Worm (Caenorhabditis elegans) whole organism, late embryonic: Measurements from ENCODE around the gene apc-2.

Experiments
- ama-1 ChIP-seq: fragments of 150-350 bp; optimal IDR thresholded peaks from 2 replicates; lab custom pipeline; 2014
- ceh-31 ChIP-seq: sonication (generic microtip); optimal IDR thresholded peaks from 2 replicates; lab custom pipeline; 2016; ENCODE audit warnings: missing genetic modification characterization, missing compliant biosample characterization
- ceh-9 ChIP-seq: sonication (generic microtip); optimal IDR thresholded peaks from 2 replicates; lab custom pipeline; 2016; ENCODE audit warnings: mild to moderate bottlenecking, missing genetic modification characterization, inconsistent platforms, missing compliant biosample characterization
- ets-4 ChIP-seq: sonication (generic microtip); optimal IDR thresholded peaks from 2 replicates; lab custom pipeline; 2016; ENCODE audit warnings: missing genetic modification characterization, missing compliant biosample characterization
- fkh-10 ChIP-seq: fragments of 150-350 bp; optimal IDR thresholded peaks from 2 replicates; lab custom pipeline; 2014; ENCODE audit warnings: missing biosample characterization, missing genetic modification reagents, missing genetic modification characterization
- hlh-6 ChIP-seq: sonication (generic microtip); optimal IDR thresholded peaks from 2 replicates; lab custom pipeline; 2016; ENCODE audit warnings: missing genotype, missing genetic modification characterization, missing compliant biosample characterization
- lin-11 ChIP-seq: fragments of 200-800 bp; sonication (Bioruptor generic); optimal IDR thresholded peaks from 2 replicates; lab custom pipeline; 2018; ENCODE audit warnings: mild to moderate bottlenecking, missing genetic modification characterization, missing compliant biosample characterization
- nfya-1 ChIP-seq: sonication (generic microtip); optimal IDR thresholded peaks from 2 replicates; lab custom pipeline; 2017; ENCODE audit warnings: missing genetic modification characterization, mild to moderate bottlenecking, missing compliant biosample characterization, antibody characterized with exemption, moderate library complexity
- pha-4 ChIP-seq: fragments of 150-350 bp; optimal IDR thresholded peaks from 2 replicates; lab custom pipeline; 2018; ENCODE audit warnings: missing biosample characterization, missing genetic modification reagents, missing genetic modification characterization
- pqm-1 ChIP-seq: sonication (generic microtip); optimal IDR thresholded peaks from 2 replicates; lab custom pipeline; 2016; ENCODE audit warnings: missing genetic modification characterization, missing compliant biosample characterization
- sox-2 ChIP-seq: fragments of 200-800 bp; sonication (Bioruptor generic); IDR thresholded peaks from 2 replicates; pipeline ENCODE4 v1.3.6; 2022; ENCODE audit warnings: missing genetic modification reagents, missing genetic modification characterization, missing compliant biosample characterization
- sox-4 ChIP-seq: sonication (generic microtip); optimal IDR thresholded peaks from 2 replicates; lab custom pipeline; 2017; ENCODE audit warnings: mild to moderate bottlenecking, missing genetic modification characterization, inconsistent platforms, missing compliant biosample characterization
- tbx-2 ChIP-seq: sonication (generic microtip); optimal IDR thresholded peaks from 2 replicates; lab custom pipeline; 2016; ENCODE audit warnings: missing genetic modification characterization, missing compliant biosample characterization
- zip-5 ChIP-seq: sonication (generic microtip); optimal IDR thresholded peaks from 2 replicates; lab custom pipeline; 2016; ENCODE audit warnings: missing genetic modification characterization, missing compliant biosample characterization

- TF ChIP-seq ceh-9 = no peak
- TF ChIP-seq zip-5 (tag; lab: Kevin White, UChicago) = no peak
- no peak for TF ChIP-seq hlh-6 (tag; lab: Kevin White, UChicago)
- TF ChIP-seq ama-1 (lab: Kevin White, UChicago) = no peak
- TF ChIP-seq sox-2 (GFP tag; lab: Robert Waterston, UW) = no peak
- no peak for TF ChIP-seq ceh-31 (tag; lab: Kevin White, UChicago)
- TF ChIP-seq pqm-1 (tag; lab: Kevin White, UChicago) = no peak
- no peak for TF ChIP-seq tbx-2 (tag; lab: Kevin White, UChicago)
- TF ChIP-seq lin-11 (tag; lab: Kevin White, UChicago) = no peak
- no peak for TF ChIP-seq ets-4
- TF ChIP-seq fkh-10 (GFP tag; lab: Kevin White, UChicago) = no peak
- no peak for TF ChIP-seq nfya-1 (tag; lab: Kevin White, UChicago)
- TF ChIP-seq sox-4 (tag; lab: Kevin White, UChicago) = no peak
- no peak for TF ChIP-seq pha-4 (tag; lab: Kevin White, UChicago)
Measured at ce11 chrIII:8036050-8036449, 44.4 kb upstream of the apc-2 start.
